Worm (Caenorhabditis elegans): Measurements from ENCODE around the gene nhr-186.

ce11 chrV:3851760-3852159 is 3.0 kb downstream of the nhr-186 start:
- TF ChIP-seq him-1 (tag; optimal IDR thresholded peaks at IDR 0.05), result no peak
- no peak for TF ChIP-seq dao-5 (tag; optimal IDR thresholded peaks at IDR 0.05)
